Fruit fly (Drosophila melanogaster): ENCODE data around the gene CG8916.

The CG8916 gene

dm6 chrX:15886411-15887246 is 35.1 kb upstream of the CG8916 start (continued):
- TF ChIP-seq Myb (GFP tag; optimal IDR thresholded peaks at IDR 0.05), result no peak
- TF ChIP-seq CG15269 (tag; optimal IDR thresholded peaks at IDR 0.05), result no peak
- TF ChIP-seq al (GFP tag; IDR thresholded peaks at IDR 0.05), result no peak
- TF ChIP-seq CG8944 (GFP tag; optimal IDR thresholded peaks at IDR 0.05), result no peak
- TF ChIP-seq CG10959 (GFP tag; IDR thresholded peaks at IDR 0.05), result no peak
- no peak for TF ChIP-seq CG4424 (GFP tag; optimal IDR thresholded peaks at IDR 0.05)
- peak; percentile 16 for TF ChIP-seq CG6254 (GFP tag; optimal IDR thresholded peaks at IDR 0.05)
- no peak for TF ChIP-seq Dp (GFP tag; optimal IDR thresholded peaks at IDR 0.05)
- peak; percentile 95 for TF ChIP-seq sqz (GFP tag; optimal IDR thresholded peaks at IDR 0.05)
- TF ChIP-seq CG18262 (tag; optimal IDR thresholded peaks at IDR 0.05), result no peak
- TF ChIP-seq ewg (GFP tag; optimal IDR thresholded peaks at IDR 0.05), result no peak
- TF ChIP-seq Opbp (GFP tag; IDR thresholded peaks at IDR 0.05; ENCODE audit: partially characterized antibody), result no peak
- TF ChIP-seq GATAe (GFP tag; conservative IDR thresholded peaks at IDR 0.05), result no peak
- TF ChIP-seq luna (GFP tag; optimal IDR thresholded peaks at IDR 0.05), result no peak
- TF ChIP-seq CG8290 (GFP tag; optimal IDR thresholded peaks at IDR 0.05), result no peak
- TF ChIP-seq CG8290 (tag; optimal IDR thresholded peaks at IDR 0.05), result no peak
- no peak for TF ChIP-seq MTF-1 (GFP tag; optimal IDR thresholded peaks at IDR 0.05; ENCODE audit: borderline replicate concordance)
- no peak for TF ChIP-seq usp (GFP tag; optimal IDR thresholded peaks at IDR 0.05)
- no peak for TF ChIP-seq dan (GFP tag; IDR thresholded peaks at IDR 0.05)
- peak; percentile 22 for TF ChIP-seq CG2116 (GFP tag; optimal IDR thresholded peaks at IDR 0.05)
- TF ChIP-seq Camta (GFP tag; optimal IDR thresholded peaks at IDR 0.05), result no peak
- TF ChIP-seq ab (GFP tag; optimal IDR thresholded peaks at IDR 0.05), result no peak
- no peak for TF ChIP-seq NC2α (GFP tag; optimal IDR thresholded peaks at IDR 0.05)
- TF ChIP-seq CG15073 (GFP tag; optimal IDR thresholded peaks at IDR 0.05), result no peak
- TF ChIP-seq CG17385 (GFP tag; optimal IDR thresholded peaks at IDR 0.05), result peak; percentile 99
- TF ChIP-seq CG32772 (GFP tag; IDR thresholded peaks at IDR 0.05), result no peak; the same call in 1 of the 2 replicates
- no peak for TF ChIP-seq Ravus (GFP tag; IDR thresholded peaks at IDR 0.05)
- TF ChIP-seq Fer2 (tag; optimal IDR thresholded peaks at IDR 0.05), result no peak
- no peak for TF ChIP-seq CG14050 (GFP tag; IDR thresholded peaks at IDR 0.05)
- TF ChIP-seq CG4328 (GFP tag; optimal IDR thresholded peaks at IDR 0.05), result no peak
- no peak for TF ChIP-seq Hey (tag; optimal IDR thresholded peaks at IDR 0.05)
- TF ChIP-seq CG4282 (GFP tag; optimal IDR thresholded peaks at IDR 0.05), result no peak
- TF ChIP-seq eve (GFP tag; optimal IDR thresholded peaks at IDR 0.05), result no peak
- no peak for TF ChIP-seq Stat92E (GFP tag; optimal IDR thresholded peaks at IDR 0.05)
- no peak for TF ChIP-seq wek (GFP tag; optimal IDR thresholded peaks at IDR 0.05)
- no peak for TF ChIP-seq CG4707 (GFP tag; optimal IDR thresholded peaks at IDR 0.05)
- TF ChIP-seq TFAM (GFP tag; optimal IDR thresholded peaks at IDR 0.05), result no peak
- TF ChIP-seq chinmo (GFP tag; IDR thresholded peaks at IDR 0.05; ENCODE audit: partially characterized antibody), result peak; percentile 72; the same call in 1 of the 4 replicates
- no peak for TF ChIP-seq trh (GFP tag; optimal IDR thresholded peaks at IDR 0.05)
- TF ChIP-seq maf-S (GFP tag; optimal IDR thresholded peaks at IDR 0.05), result no peak
- TF ChIP-seq CG13894 (tag; optimal IDR thresholded peaks at IDR 0.05), result no peak
- no peak for TF ChIP-seq ftz-f1 (GFP tag; optimal IDR thresholded peaks at IDR 0.05)
- no peak for TF ChIP-seq CG10147 (GFP tag; optimal IDR thresholded peaks at IDR 0.05)
- no peak for TF ChIP-seq CG4730 (GFP tag; IDR thresholded peaks at IDR 0.05)
- TF ChIP-seq CG7928 (GFP tag; optimal IDR thresholded peaks at IDR 0.05), result no peak
- TF ChIP-seq Bdp1 (GFP tag; optimal IDR thresholded peaks at IDR 0.05), result no peak
- no peak for TF ChIP-seq klu (GFP tag; IDR thresholded peaks at IDR 0.05)
- TF ChIP-seq nmo (GFP tag; optimal IDR thresholded peaks at IDR 0.05), result no peak
- no peak for TF ChIP-seq CG30403 (GFP tag; optimal IDR thresholded peaks at IDR 0.05)
- TF ChIP-seq Med (GFP tag), result peak; percentile 76

Data from whole organism, embryonic.